Fruit fly (Drosophila melanogaster) whole organism, embryonic: ENCODE results near the gene CG6511.

Experiments used
- BEAF-32 ChIP-seq: fragments of 200-800 bp; sonication (Bioruptor generic); optimal IDR thresholded peaks from 3 replicates; lab custom pipeline; 2017; ENCODE audit warnings: missing biosample characterization, missing genetic modification characterization, mild to moderate bottlenecking, moderate library complexity, missing genetic modification reagents
- Bteb2 ChIP-seq: fragments of 200-800 bp; sonication (Bioruptor generic); optimal IDR thresholded peaks from 2 replicates; lab custom pipeline; 2016; ENCODE audit warnings: missing biosample characterization, missing genetic modification characterization
- CG11093 ChIP-seq: fragments of 200-800 bp; sonication (Bioruptor generic); IDR thresholded peaks from 3 replicates; pipeline ENCODE4 v1.3.6; 2022; ENCODE audit warnings: missing biosample characterization, missing genetic modification characterization
- CG11560 ChIP-seq: fragments of 200-800 bp; sonication (Bioruptor generic); IDR thresholded peaks from 3 replicates; pipeline ENCODE4 v1.3.6; 2022; ENCODE audit warnings: missing biosample characterization, missing genetic modification characterization
- CG12104 ChIP-seq: fragments of 200-800 bp; sonication (Bioruptor generic); optimal IDR thresholded peaks from 3 replicates; lab custom pipeline; 2016; ENCODE audit warnings: missing biosample characterization, missing genetic modification characterization
- CG12236 ChIP-seq: fragments of 200-800 bp; sonication (Bioruptor generic); optimal IDR thresholded peaks from 2 replicates; lab custom pipeline; 2016; ENCODE audit warnings: missing biosample characterization, missing genetic modification characterization
- CG16813 ChIP-seq: fragments of 200-800 bp; sonication (Bioruptor generic); IDR thresholded peaks from 3 replicates; pipeline ENCODE4 v1.3.6; 2022; ENCODE audit warnings: missing biosample characterization, missing genetic modification characterization; ENCODE audit not compliant: partially characterized antibody
- CG17385 ChIP-seq: fragments of 200-800 bp; sonication (Bioruptor generic); optimal IDR thresholded peaks from 3 replicates; lab custom pipeline; 2018; ENCODE audit warnings: missing biosample characterization, mild to moderate bottlenecking, missing genetic modification characterization
- CG1792 ChIP-seq: fragments of 200-800 bp; sonication (Bioruptor generic); optimal IDR thresholded peaks from 2 replicates; lab custom pipeline; 2016; ENCODE audit warnings: missing biosample characterization, missing genetic modification characterization
- CG18262 ChIP-seq: fragments of 200-800 bp; optimal IDR thresholded peaks from 3 replicates; lab custom pipeline; 2019; ENCODE audit warnings: missing biosample characterization, mild to moderate bottlenecking, missing genetic modification characterization, moderate library complexity
- CG2116 ChIP-seq: fragments of 200-800 bp; sonication (Bioruptor generic); optimal IDR thresholded peaks from 3 replicates; lab custom pipeline; 2018; ENCODE audit warnings: missing biosample characterization, mild to moderate bottlenecking, missing genetic modification characterization
- CG33213 ChIP-seq: fragments of 200-800 bp; sonication (Bioruptor generic); optimal IDR thresholded peaks from 3 replicates; lab custom pipeline; 2016; ENCODE audit warnings: missing biosample characterization, missing genetic modification characterization
- CG4730 ChIP-seq: fragments of 200-800 bp; sonication (Bioruptor generic); IDR thresholded peaks from 2 replicates; pipeline ENCODE4 v1.3.6; 2022; ENCODE audit warnings: missing biosample characterization, missing genetic modification characterization
- CG5953 ChIP-seq: fragments of 200-800 bp; sonication (Bioruptor generic); IDR thresholded peaks from 2 replicates; pipeline ENCODE4 v1.3.6; 2022; ENCODE audit warnings: missing biosample characterization, missing genetic modification characterization
- CG7556 ChIP-seq: fragments of 200-800 bp; sonication (Bioruptor generic); optimal IDR thresholded peaks from 2 replicates; lab custom pipeline; 2017; ENCODE audit warnings: missing biosample characterization, mild to moderate bottlenecking, missing genetic modification characterization
- CkIIα-i1 ChIP-seq: fragments of 200-800 bp; sonication (Bioruptor generic); IDR thresholded peaks from 2 replicates; pipeline ENCODE4 v1.3.6; 2022; ENCODE audit warnings: missing biosample characterization, missing genetic modification characterization
- Dip3 ChIP-seq: fragments of 200-800 bp; sonication (Bioruptor generic); optimal IDR thresholded peaks from 3 replicates; lab custom pipeline; 2016; ENCODE audit warnings: missing biosample characterization, missing genetic modification characterization
- E2f2 ChIP-seq: fragments of 200-800 bp; sonication (Bioruptor generic); IDR thresholded peaks from 2 replicates; pipeline ENCODE4 v1.3.6; 2022; ENCODE audit warnings: missing biosample characterization, missing genetic modification characterization
- Fer1 ChIP-seq: fragments of 200-800 bp; sonication (Bioruptor generic); optimal IDR thresholded peaks from 2 replicates; lab custom pipeline; 2017; ENCODE audit warnings: missing biosample characterization, mild to moderate bottlenecking, missing genetic modification characterization
- Gsc ChIP-seq: fragments of 200-800 bp; sonication (Bioruptor generic); IDR thresholded peaks from 2 replicates; pipeline ENCODE4 v1.3.6; 2022; ENCODE audit warnings: missing biosample characterization, missing genetic modification characterization
- Hsf ChIP-seq: fragments of 200-800 bp; sonication (Bioruptor generic); optimal IDR thresholded peaks from 3 replicates; lab custom pipeline; 2016; ENCODE audit warnings: missing biosample characterization, missing genetic modification characterization
- MBD-R2 ChIP-seq: fragments of 200-800 bp; sonication (Bioruptor generic); IDR thresholded peaks from 2 replicates; pipeline ENCODE4 v1.3.6; 2022; ENCODE audit warnings: missing biosample characterization, missing genetic modification characterization
- NfI ChIP-seq: fragments of 200-800 bp; sonication (Bioruptor generic); optimal IDR thresholded peaks from 3 replicates; lab custom pipeline; 2018; ENCODE audit warnings: missing biosample characterization, mild to moderate bottlenecking, missing genetic modification characterization, moderate library complexity
- Oli ChIP-seq: fragments of 200-800 bp; sonication (Bioruptor generic); optimal IDR thresholded peaks from 2 replicates; lab custom pipeline; 2018; ENCODE audit warnings: missing biosample characterization, mild to moderate bottlenecking, missing genetic modification characterization, moderate library complexity
- Rx ChIP-seq: fragments of 200-800 bp; sonication (Bioruptor generic); IDR thresholded peaks from 2 replicates; pipeline ENCODE4 v1.3.6; 2022; ENCODE audit warnings: missing biosample characterization, missing genetic modification characterization
- Sox100B ChIP-seq: fragments of 200-800 bp; sonication (Bioruptor generic); optimal IDR thresholded peaks from 3 replicates; lab custom pipeline; 2018; ENCODE audit warnings: missing biosample characterization, mild to moderate bottlenecking, missing genetic modification characterization
- Xbp1 ChIP-seq: fragments of 200-800 bp; sonication (Bioruptor generic); optimal IDR thresholded peaks from 3 replicates; lab custom pipeline; 2016; ENCODE audit warnings: missing biosample characterization, mild to moderate bottlenecking, missing genetic modification characterization
- ac ChIP-seq: fragments of 200-800 bp; sonication (Bioruptor generic); optimal IDR thresholded peaks from 3 replicates; lab custom pipeline; 2017; ENCODE audit warnings: missing biosample characterization, mild to moderate bottlenecking, missing genetic modification characterization
- ap ChIP-seq: fragments of 200-800 bp; sonication (Bioruptor generic); IDR thresholded peaks from 2 replicates; pipeline ENCODE4 v1.3.6; 2022; ENCODE audit warnings: missing biosample characterization, missing genetic modification characterization
- corto ChIP-seq: fragments of 200-800 bp; sonication (Bioruptor generic); optimal IDR thresholded peaks from 2 replicates; lab custom pipeline; 2016; ENCODE audit warnings: missing biosample characterization, mild to moderate bottlenecking, missing genetic modification characterization, moderate library complexity
- crc ChIP-seq: fragments of 200-800 bp; sonication (Bioruptor generic); optimal IDR thresholded peaks from 2 replicates; lab custom pipeline; 2016; ENCODE audit warnings: missing biosample characterization, missing genetic modification characterization
- dmrt11E ChIP-seq: fragments of 200-800 bp; sonication (Bioruptor generic); optimal IDR thresholded peaks from 3 replicates; lab custom pipeline; 2018; ENCODE audit warnings: missing biosample characterization, mild to moderate bottlenecking, missing genetic modification characterization, moderate library complexity
- gce ChIP-seq: fragments of 200-800 bp; sonication (Bioruptor generic); IDR thresholded peaks from 3 replicates; pipeline ENCODE4 v1.3.6; 2022; ENCODE audit warnings: missing biosample characterization, missing genetic modification characterization
- gsb-n ChIP-seq: fragments of 200-800 bp; sonication (Bioruptor generic); optimal IDR thresholded peaks from 3 replicates; lab custom pipeline; 2018; ENCODE audit warnings: missing biosample characterization, mild to moderate bottlenecking, missing genetic modification characterization
- her ChIP-seq: fragments of 200-800 bp; sonication (Bioruptor generic); optimal IDR thresholded peaks from 2 replicates; lab custom pipeline; 2016; ENCODE audit warnings: missing biosample characterization, missing genetic modification characterization
- hth ChIP-seq: fragments of >200 bp; optimal IDR thresholded peaks from 2 replicates; lab custom pipeline; 2017; ENCODE audit warnings: inconsistent platforms
- kay ChIP-seq: fragments of 200-800 bp; sonication (Bioruptor generic); optimal IDR thresholded peaks from 2 replicates; lab custom pipeline; 2016; ENCODE audit warnings: missing biosample characterization, missing genetic modification characterization
- nmo ChIP-seq: fragments of 200-800 bp; sonication (Bioruptor generic); optimal IDR thresholded peaks from 2 replicates; lab custom pipeline; 2018; ENCODE audit warnings: missing biosample characterization, mild to moderate bottlenecking, missing genetic modification characterization, moderate library complexity
- pfk ChIP-seq: fragments of 200-800 bp; sonication (Bioruptor generic); optimal IDR thresholded peaks from 2 replicates; lab custom pipeline; 2018; ENCODE audit warnings: missing biosample characterization, mild to moderate bottlenecking, missing genetic modification characterization, moderate library complexity
- phol ChIP-seq: fragments of 200-800 bp; sonication (Bioruptor generic); optimal IDR thresholded peaks from 3 replicates; lab custom pipeline; 2018; ENCODE audit warnings: missing biosample characterization, mild to moderate bottlenecking, missing genetic modification characterization, moderate library complexity
- pnt ChIP-seq: fragments of 200-800 bp; sonication (Bioruptor generic); optimal IDR thresholded peaks from 3 replicates; lab custom pipeline; 2016; ENCODE audit warnings: missing biosample characterization, missing genetic modification characterization
- prd ChIP-seq, 3 experiments: fragments of >200 bp in 2 of 3; fragments of 200-800 bp in 1 of 3; sonication (Bioruptor generic) in 1 of 3; optimal IDR thresholded peaks in 2 of 3; IDR thresholded peaks in 1 of 3; 2 replicates in 2 of 3; 3 replicates in 1 of 3; pipeline versions ENCODE4 v1.3.6 to Lab custom; 2017 to 2022; ENCODE audit warnings: missing biosample characterization in 1 of 3, missing genetic modification characterization in 1 of 3
- seq ChIP-seq: fragments of 200-800 bp; sonication (Bioruptor generic); IDR thresholded peaks from 2 replicates; pipeline ENCODE4 v1.3.6; 2022; ENCODE audit warnings: missing biosample characterization, missing genetic modification characterization
- sqz ChIP-seq: fragments of 200-800 bp; sonication (Bioruptor generic); optimal IDR thresholded peaks from 3 replicates; lab custom pipeline; 2018; ENCODE audit warnings: missing biosample characterization, mild to moderate bottlenecking, missing genetic modification characterization
- sug ChIP-seq: fragments of 200-800 bp; optimal IDR thresholded peaks from 2 replicates; lab custom pipeline; 2019; ENCODE audit warnings: missing biosample characterization, mild to moderate bottlenecking, missing genetic modification characterization, moderate library complexity
- tna ChIP-seq: fragments of 200-800 bp; sonication (Bioruptor generic); IDR thresholded peaks from 2 replicates; pipeline ENCODE4 v1.3.6; 2022; ENCODE audit warnings: missing biosample characterization, missing genetic modification characterization; ENCODE audit not compliant: partially characterized antibody
- toy ChIP-seq: fragments of 200-800 bp; sonication (Bioruptor generic); IDR thresholded peaks from 2 replicates; pipeline ENCODE4 v1.3.6; 2022; ENCODE audit warnings: missing biosample characterization, missing genetic modification characterization
- trh ChIP-seq: fragments of 200-800 bp; sonication (Bioruptor generic); optimal IDR thresholded peaks from 2 replicates; lab custom pipeline; 2016; ENCODE audit warnings: missing biosample characterization, missing genetic modification characterization
- vnd ChIP-seq: fragments of 200-800 bp; sonication (Bioruptor generic); IDR thresholded peaks from 3 replicates; pipeline ENCODE4 v1.3.6; 2022; ENCODE audit warnings: missing biosample characterization, missing genetic modification characterization; ENCODE audit not compliant: partially characterized antibody

CG6511 gene

DNA sequence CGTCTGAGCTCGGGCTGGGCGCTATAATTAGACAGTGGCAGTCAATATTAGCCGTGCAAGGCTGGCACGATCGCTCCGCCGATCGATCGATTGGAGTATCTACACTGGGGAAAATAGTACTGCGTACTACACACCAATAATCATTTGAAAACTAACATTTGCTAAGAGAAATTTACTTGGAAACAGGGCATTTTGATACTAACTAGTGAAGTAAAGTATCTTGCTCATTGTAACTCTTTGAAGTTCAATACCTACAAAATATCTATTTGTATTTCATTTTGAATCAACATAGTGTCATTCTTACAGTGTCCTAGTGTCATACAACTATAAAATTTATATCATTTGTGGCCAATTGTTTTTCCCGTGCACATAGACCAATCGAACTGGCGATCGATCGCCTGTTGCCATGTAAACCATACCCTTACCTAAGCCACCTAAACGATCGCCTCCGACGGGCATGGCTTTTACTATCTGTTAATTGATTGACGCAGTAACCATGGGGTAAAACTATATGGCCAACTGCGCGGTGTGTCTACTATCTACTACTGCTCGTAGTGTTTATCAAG is 20.4 kb upstream of the CG6511 start (continued):
- TF ChIP-seq Dip3 (GFP tag; lab: Kevin White, UChicago): peak; percentile 74
- no peak for TF ChIP-seq hth
- peak; percentile 33 for TF ChIP-seq CG2116 (GFP tag; lab: Kevin White, UChicago)
- TF ChIP-seq Rx (GFP tag; lab: Robert Waterston, UW): peak; percentile 52
- peak; percentile 77 for TF ChIP-seq CG18262
- TF ChIP-seq kay (GFP tag; lab: Kevin White, UChicago): peak; percentile 72
- TF ChIP-seq E2f2 (GFP tag; lab: Robert Waterston, UW): peak; percentile 63
- TF ChIP-seq CG5953 (GFP tag; lab: Robert Waterston, UW): peak; percentile 55; the same call in 1 of the 2 replicates
- 0 out of 2 replicates have a peak, but pooled peaks have one; percentile 34 for TF ChIP-seq seq
- no peak for TF ChIP-seq vnd
- peak; percentile 73 for TF ChIP-seq crc
- TF ChIP-seq CG12104 (GFP tag; lab: Kevin White, UChicago): peak; percentile 47
- peak; percentile 56 for TF ChIP-seq CG33213
- TF ChIP-seq gce (GFP tag; lab: Robert Waterston, UW): no peak
- peak; percentile 7 for TF ChIP-seq trh
- TF ChIP-seq CG11093 (GFP tag; lab: Robert Waterston, UW): peak; percentile 67; the same call in 2 of the 3 replicates
- TF ChIP-seq gsb-n (tag; lab: Kevin White, UChicago): peak; percentile 46
- peak; percentile 63; the same call in 2 of the 3 replicates for TF ChIP-seq CG11560 (tag; lab: Robert Waterston, UW)
- TF ChIP-seq corto (GFP tag; lab: Kevin White, UChicago): peak; percentile 52
- TF ChIP-seq Sox100B (GFP tag; lab: Kevin White, UChicago): peak; percentile 71
- TF ChIP-seq Gsc (GFP tag; lab: Robert Waterston, UW): 0 out of 2 replicates have a peak, but pooled peaks have one; percentile 24
- no peak for TF ChIP-seq CG16813
- peak; percentile 78 for TF ChIP-seq Bteb2 (GFP tag; lab: Kevin White, UChicago)
- no peak for TF ChIP-seq pfk (GFP tag; lab: Kevin White, UChicago)
- peak; percentile 56 for TF ChIP-seq CG12236 (GFP tag; lab: Kevin White, UChicago)
- TF ChIP-seq CkIIα-i1 (GFP tag; lab: Robert Waterston, UW): 0 out of 2 replicates have a peak, but pooled peaks have one; percentile 32
- TF ChIP-seq dmrt11E (tag; lab: Kevin White, UChicago): peak; percentile 70
- peak; percentile 74 for TF ChIP-seq her (GFP tag; lab: Kevin White, UChicago)
- TF ChIP-seq Hsf (GFP tag; lab: Kevin White, UChicago): peak; percentile 86
- peak; percentile 89 for TF ChIP-seq Oli (tag; lab: Kevin White, UChicago)
- TF ChIP-seq ap (GFP tag; lab: Robert Waterston, UW): peak; percentile 43
- peak; percentile 88 for TF ChIP-seq CG7556
- TF ChIP-seq tna (GFP tag; lab: Robert Waterston, UW): no peak
- TF ChIP-seq pnt: peak; percentile 50
- peak; percentile 57; the same call in 1 of the 2 replicates for TF ChIP-seq toy (GFP tag; lab: Robert Waterston, UW)
- no peak for TF ChIP-seq BEAF-32
- peak; percentile 97 for TF ChIP-seq sug (tag; lab: Kevin White, UChicago)
- TF ChIP-seq nmo (GFP tag; lab: Kevin White, UChicago): peak; percentile 89
- TF ChIP-seq NfI (GFP tag; lab: Kevin White, UChicago): peak; percentile 64
- TF ChIP-seq CG17385: peak; percentile 81
- TF ChIP-seq Xbp1 (GFP tag; lab: Kevin White, UChicago): peak; percentile 82
- TF ChIP-seq prd (optimal IDR thresholded peaks at IDR 0.05; lab: Kevin White, UChicago): no peak
- peak; percentile 85 for TF ChIP-seq prd (GFP tag; IDR thresholded peaks at IDR 0.05; lab: Robert Waterston, UW)
- peak; percentile 76 for TF ChIP-seq Fer1 (GFP tag; lab: Kevin White, UChicago)
- peak; percentile 1 for TF ChIP-seq sqz
- peak; percentile 37; the same call in 1 of the 2 replicates for TF ChIP-seq CG4730 (GFP tag; lab: Robert Waterston, UW)
- no peak for TF ChIP-seq ac (GFP tag; lab: Kevin White, UChicago)
- TF ChIP-seq CG1792: peak; percentile 59
- peak; percentile 55 for TF ChIP-seq MBD-R2 (GFP tag; lab: Robert Waterston, UW)
- peak; percentile 77 for TF ChIP-seq phol
